Fruit fly (Drosophila melanogaster): Measurements from ENCODE around the gene Xport-A.

The Xport-A gene

dm6 chr3R:19889603-19890187 lies 25.5 kb downstream of the Xport-A start (continued):
- TF ChIP-seq CG12391 (tag; optimal IDR thresholded peaks at IDR 0.05) (peak; percentile 73), chinmo (GFP tag; IDR thresholded peaks at IDR 0.05; ENCODE audit: partially characterized antibody) (peak; percentile 69; the same call in 3 of the 4 replicates), CG10209 (GFP tag; optimal IDR thresholded peaks at IDR 0.05) (peak; percentile 80), dysf (GFP tag; IDR thresholded peaks at IDR 0.05) (peak; percentile 79), CG10267 (tag; optimal IDR thresholded peaks at IDR 0.05) (peak; percentile 73), Blimp-1 (GFP tag; optimal IDR thresholded peaks at IDR 0.05) (peak; percentile 76), Mrtf (GFP tag; IDR thresholded peaks at IDR 0.05) (no peak), CG32772 (GFP tag; IDR thresholded peaks at IDR 0.05) (no peak), chif (GFP tag; optimal IDR thresholded peaks at IDR 0.05) (no peak), oc (tag; optimal IDR thresholded peaks at IDR 0.05) (peak; percentile 36), lab (GFP tag; optimal IDR thresholded peaks at IDR 0.05) (peak; percentile 91), ems (GFP tag; optimal IDR thresholded peaks at IDR 0.05) (no peak), bsh (GFP tag; optimal IDR thresholded peaks at IDR 0.05) (peak in 1 of 2 experiments; percentile 52), HmgD (GFP tag; optimal IDR thresholded peaks at IDR 0.05) (no peak), CG11723 (GFP tag; optimal IDR thresholded peaks at IDR 0.05) (no peak), CG1233 (GFP tag; optimal IDR thresholded peaks at IDR 0.05) (peak; percentile 79), CG8290 (GFP tag; optimal IDR thresholded peaks at IDR 0.05) (no peak), CG8290 (tag; optimal IDR thresholded peaks at IDR 0.05) (peak in 1 of 2 experiments; percentile 49), aop (GFP tag; IDR thresholded peaks at IDR 0.05) (no peak), CG8388 (GFP tag; optimal IDR thresholded peaks at IDR 0.05) (peak; percentile 54), CG4820 (GFP tag; optimal IDR thresholded peaks at IDR 0.05) (peak; percentile 48), phol (tag; optimal IDR thresholded peaks at IDR 0.05) (peak; percentile 78), Nf-YA (GFP tag; IDR thresholded peaks at IDR 0.05) (peak; percentile 22; the same call in 1 of the 2 replicates), gsb-n (tag; optimal IDR thresholded peaks at IDR 0.05) (peak; percentile 18), dpn (GFP tag; optimal IDR thresholded peaks at IDR 0.05) (peak; percentile 30 to 40), zfh1 (GFP tag; IDR thresholded peaks at IDR 0.05) (no peak), CG2712 (tag; optimal IDR thresholded peaks at IDR 0.05) (peak; percentile 75), CG3995 (GFP tag; optimal IDR thresholded peaks at IDR 0.05) (peak; percentile 43), CG11398 (GFP tag; optimal IDR thresholded peaks at IDR 0.05) (no peak), CG4328 (GFP tag; optimal IDR thresholded peaks at IDR 0.05) (peak; percentile 6), CG12155 (GFP tag; optimal IDR thresholded peaks at IDR 0.05) (peak; percentile 57), CG18764 (GFP tag; optimal IDR thresholded peaks at IDR 0.05) (peak; percentile 52), BtbVII (GFP tag; optimal IDR thresholded peaks at IDR 0.05) (peak; percentile 87), trh (GFP tag; optimal IDR thresholded peaks at IDR 0.05) (no peak), vfl (GFP tag; optimal IDR thresholded peaks at IDR 0.05) (no peak), CG3847 (GFP tag; IDR thresholded peaks at IDR 0.05) (peak; percentile 57), CG17359 (tag; optimal IDR thresholded peaks at IDR 0.05) (peak; percentile 81), Lim3 (GFP tag; IDR thresholded peaks at IDR 0.05) (no peak), row (GFP tag; IDR thresholded peaks at IDR 0.05) (peak; percentile 79), crp (GFP tag; optimal IDR thresholded peaks at IDR 0.05) (no peak), peb (GFP tag; IDR thresholded peaks at IDR 0.05) (0 out of 2 replicates have a peak, but pooled peaks have one; percentile 36), bab2 (GFP tag; optimal IDR thresholded peaks at IDR 0.05) (no peak), Hand (GFP tag; optimal IDR thresholded peaks at IDR 0.05) (no peak), run (tag; optimal IDR thresholded peaks at IDR 0.05) (peak; percentile 42), MBD-R2 (GFP tag; IDR thresholded peaks at IDR 0.05) (peak; percentile 36; the same call in 1 of the 2 replicates), Ssrp (tag; optimal IDR thresholded peaks at IDR 0.05) (peak; percentile 40), CG6813 (GFP tag; optimal IDR thresholded peaks at IDR 0.05) (peak; percentile 74), Eip74EF (GFP tag; optimal IDR thresholded peaks at IDR 0.05) (peak in 1 of 2 experiments; percentile 76), CG11093 (GFP tag; IDR thresholded peaks at IDR 0.05) (0 out of 3 replicates have a peak, but pooled peaks have one; percentile 35)

All from whole organism, embryonic.